Fruit fly (Drosophila melanogaster) whole organism: ENCODE results near the gene scpr-B.

Source experiments
- CG8478 ChIP-seq: fragments of >200 bp; optimal IDR thresholded peaks from 2 replicates; lab custom pipeline; 2018; ENCODE audit warnings: inconsistent platforms
- Dll ChIP-seq: fragments of >200 bp; optimal IDR thresholded peaks from 2 replicates; lab custom pipeline; 2017
- EcR ChIP-seq, 2 experiments: fragments of >200 bp; optimal IDR thresholded peaks; 2 replicates each; lab custom pipeline; 2017; ENCODE audit warnings: missing biosample characterization in 2 of 2, missing genetic modification characterization in 2 of 2, missing genetic modification reagents in 2 of 2
- pan ChIP-seq: fragments of >200 bp; optimal IDR thresholded peaks from 2 replicates; lab custom pipeline; 2017
- psq ChIP-seq: fragments of >200 bp; optimal IDR thresholded peaks from 2 replicates; lab custom pipeline; 2017
- usp ChIP-seq: fragments of >200 bp; optimal IDR thresholded peaks from 2 replicates; lab custom pipeline; 2017; ENCODE audit warnings: missing biosample characterization, missing genetic modification characterization, mixed read lengths

The scpr-B gene

dm6 chr3R:11222587-11222986 lies 18.2 kb downstream of the scpr-B start:
- TF ChIP-seq CG8478 (lab: Kevin White, UChicago) (no peak), psq (lab: Kevin White, UChicago) (no peak), Dll (lab: Kevin White, UChicago) (no peak), EcR (GFP tag; optimal IDR thresholded peaks at IDR 0.05; lab: Kevin White, UChicago) (no peak), usp (GFP tag; lab: Kevin White, UChicago) (no peak), pan (lab: Kevin White, UChicago) (no peak)

dm6 chr3R:11221437-11222230 lies 19.2 kb downstream of the scpr-B start, which contains the start of the genes CG6693 and RpL3:
Gene CG6693 (minus strand): TSS chr3R:11221639.
Gene RpL3 (plus strand): TSS chr3R:11221894.
- TF ChIP-seq Dll (lab: Kevin White, UChicago) (no peak), pan (lab: Kevin White, UChicago) (no peak), psq (lab: Kevin White, UChicago) (no peak), usp (GFP tag; lab: Kevin White, UChicago) (no peak), CG8478 (lab: Kevin White, UChicago) (no peak), EcR (GFP tag; optimal IDR thresholded peaks at IDR 0.05; lab: Kevin White, UChicago) (no peak)

dm6 chr3R:11219883-11220282 lies 20.9 kb downstream of the scpr-B start, which contains the start of gene CG6689:
Gene CG6689 (minus strand): TSS chr3R:11220064.
- TF ChIP-seq EcR (GFP tag; optimal IDR thresholded peaks at IDR 0.05; lab: Kevin White, UChicago) (no peak), pan (lab: Kevin White, UChicago) (no peak), usp (GFP tag; lab: Kevin White, UChicago) (no peak), psq (lab: Kevin White, UChicago) (no peak), CG8478 (lab: Kevin White, UChicago) (no peak), Dll (lab: Kevin White, UChicago) (no peak)

- TF ChIP-seq usp (GFP tag; lab: Kevin White, UChicago), result no peak
Observed at dm6 chr3R:11216156-11216630, 24.6 kb downstream of the scpr-B start, which contains the start of the genes RpS25 and CG4820. Gene RpS25 (minus strand): TSS chr3R:11216287. Gene CG4820 (plus strand): TSS chr3R:11216535.

- TF ChIP-seq EcR (GFP tag; optimal IDR thresholded peaks at IDR 0.05; lab: Kevin White, UChicago) (no peak), CG8478 (lab: Kevin White, UChicago) (no peak), Dll (lab: Kevin White, UChicago) (no peak), pan (lab: Kevin White, UChicago) (no peak), usp (GFP tag; lab: Kevin White, UChicago) (no peak), psq (lab: Kevin White, UChicago) (no peak)
Observed at dm6 chr3R:11214449-11214950, 26.3 kb downstream of the scpr-B start, which contains the start of gene ZnT86D. Gene ZnT86D (minus strand): TSS chr3R:11214539.

dm6 chr3R:11211291-11212061 lies 29.3 kb downstream of the scpr-B start:
- TF ChIP-seq usp (GFP tag; lab: Kevin White, UChicago), result no peak
- no peak for TF ChIP-seq Dll (lab: Kevin White, UChicago)
- TF ChIP-seq psq (lab: Kevin White, UChicago), result no peak
- TF ChIP-seq CG8478 (lab: Kevin White, UChicago), result no peak
- no peak for TF ChIP-seq pan (lab: Kevin White, UChicago)
- TF ChIP-seq EcR (GFP tag; optimal IDR thresholded peaks at IDR 0.05; lab: Kevin White, UChicago), result no peak

- TF ChIP-seq CG8478 (lab: Kevin White, UChicago) (no peak), pan (lab: Kevin White, UChicago) (no peak), Dll (lab: Kevin White, UChicago) (no peak), EcR (GFP tag; optimal IDR thresholded peaks at IDR 0.05; lab: Kevin White, UChicago) (no peak), usp (GFP tag; lab: Kevin White, UChicago) (no peak), psq (lab: Kevin White, UChicago) (no peak)
Observed at dm6 chr3R:11209801-11210402, 30.9 kb downstream of the scpr-B start, which contains the start of the genes SdhC and Tctp. Gene SdhC (minus strand): TSS chr3R:11209849. Gene Tctp (plus strand): TSS chr3R:11210247.

dm6 chr3R:11208766-11209331 lies 31.9 kb downstream of the scpr-B start:
- TF ChIP-seq pan (lab: Kevin White, UChicago) (no peak), psq (lab: Kevin White, UChicago) (no peak)

dm6 chr3R:11200885-11201421 lies 39.8 kb downstream of the scpr-B start:
- TF ChIP-seq CG8478 (lab: Kevin White, UChicago) (no peak), pan (lab: Kevin White, UChicago) (peak; percentile 88), EcR (GFP tag; optimal IDR thresholded peaks at IDR 0.05; lab: Kevin White, UChicago) (no peak)
